Worm (Caenorhabditis elegans) whole organism, L1 larva: ENCODE measurements around the gene ceh-74.

Experiments used
- C04F5.9 ChIP-seq: sonication (generic microtip); optimal IDR thresholded peaks from 2 replicates; lab custom pipeline; 2016; ENCODE audit warnings: missing genetic modification characterization, missing compliant biosample characterization
- C34B4.2 ChIP-seq: sonication (generic microtip); optimal IDR thresholded peaks from 2 replicates; lab custom pipeline; 2017; ENCODE audit warnings: mild to moderate bottlenecking, missing genetic modification characterization, missing compliant biosample characterization
- aha-1 ChIP-seq: fragments of 150-350 bp; optimal IDR thresholded peaks from 2 replicates; lab custom pipeline; 2014; ENCODE audit warnings: missing biosample characterization, missing genetic modification characterization
- alr-1 ChIP-seq: fragments of 200-800 bp; sonication (Bioruptor generic); optimal IDR thresholded peaks from 2 replicates; lab custom pipeline; 2018; ENCODE audit warnings: borderline replicate concordance, mild to moderate bottlenecking, missing genetic modification characterization, missing compliant biosample characterization
- aly-2 ChIP-seq: fragments of 150-350 bp; optimal IDR thresholded peaks from 2 replicates; lab custom pipeline; 2014; ENCODE audit warnings: missing biosample characterization, missing genetic modification characterization
- ama-1 ChIP-seq: fragments of 150-350 bp; optimal IDR thresholded peaks from 2 replicates; lab custom pipeline; 2014
- blmp-1 ChIP-seq: fragments of 150-350 bp; optimal IDR thresholded peaks from 2 replicates; lab custom pipeline; 2014; ENCODE audit warnings: missing biosample characterization, missing genetic modification characterization
- ceh-63 ChIP-seq: fragments of 200-800 bp; sonication (Bioruptor generic); optimal IDR thresholded peaks from 2 replicates; lab custom pipeline; 2018; ENCODE audit warnings: mild to moderate bottlenecking, missing genetic modification characterization, missing compliant biosample characterization
- ceh-8 ChIP-seq: fragments of 200-800 bp; sonication (Bioruptor generic); optimal IDR thresholded peaks from 2 replicates; lab custom pipeline; 2018; ENCODE audit warnings: mild to moderate bottlenecking, missing genetic modification characterization, moderate library complexity, missing compliant biosample characterization
- ceh-82 ChIP-seq, 3 experiments: fragments of 150-350 bp in 1 of 3; sonication (generic microtip) in 2 of 3; optimal IDR thresholded peaks; 2 replicates each; lab custom pipeline; 2014 to 2017; ENCODE audit warnings: missing biosample characterization in 3 of 3, missing genetic modification characterization in 3 of 3
- ceh-88 ChIP-seq: fragments of 200-800 bp; sonication (Bioruptor generic); IDR thresholded peaks from 2 replicates; pipeline ENCODE4 v1.3.6; 2022; ENCODE audit warnings: missing genetic modification characterization, missing compliant biosample characterization
- dsc-1 ChIP-seq: sonication (generic microtip); optimal IDR thresholded peaks from 2 replicates; lab custom pipeline; 2016; ENCODE audit warnings: mild to moderate bottlenecking, missing genetic modification characterization, missing compliant biosample characterization
- efl-3 ChIP-seq: fragments of 200-800 bp; sonication (Bioruptor generic); optimal IDR thresholded peaks from 2 replicates; lab custom pipeline; 2018; ENCODE audit warnings: mild to moderate bottlenecking, missing genetic modification characterization, missing compliant biosample characterization
- egl-13 ChIP-seq: sonication (generic microtip); optimal IDR thresholded peaks from 2 replicates; lab custom pipeline; 2016; ENCODE audit warnings: missing genotype, missing genetic modification reagents, missing genetic modification characterization, missing compliant biosample characterization
- ets-5 ChIP-seq: fragments of 200-800 bp; sonication (Bioruptor generic); IDR thresholded peaks from 2 replicates; pipeline ENCODE4 v1.3.6; 2022; ENCODE audit warnings: missing genetic modification characterization, missing compliant biosample characterization
- fkh-4 ChIP-seq: sonication (generic microtip); optimal IDR thresholded peaks from 2 replicates; lab custom pipeline; 2016; ENCODE audit warnings: missing compliant biosample characterization, missing genetic modification characterization, borderline replicate concordance
- fos-1 ChIP-seq: fragments of 150-350 bp; optimal IDR thresholded peaks from 2 replicates; lab custom pipeline; 2014; ENCODE audit warnings: missing biosample characterization, missing genetic modification characterization
- grh-1 ChIP-seq: fragments of 200-800 bp; sonication (Bioruptor generic); IDR thresholded peaks from 2 replicates; pipeline ENCODE4 v1.3.6; 2022; ENCODE audit warnings: missing genetic modification reagents, missing genetic modification characterization, missing compliant biosample characterization
- hlh-17 ChIP-seq: fragments of 200-800 bp; sonication (Bioruptor generic); optimal IDR thresholded peaks from 2 replicates; lab custom pipeline; 2018; ENCODE audit warnings: missing genetic modification characterization, mild to moderate bottlenecking, missing compliant biosample characterization, moderate library complexity, borderline replicate concordance
- hlh-4 ChIP-seq: sonication (generic microtip); optimal IDR thresholded peaks from 2 replicates; lab custom pipeline; 2016; ENCODE audit warnings: mild to moderate bottlenecking, missing genetic modification characterization, missing compliant biosample characterization
- irx-1 ChIP-seq: sonication (generic microtip); optimal IDR thresholded peaks from 2 replicates; lab custom pipeline; 2016; ENCODE audit warnings: missing genetic modification characterization, missing compliant biosample characterization
- isw-1 ChIP-seq: fragments of 200-800 bp; sonication (Bioruptor generic); IDR thresholded peaks from 2 replicates; pipeline ENCODE4 v1.3.6; 2022; ENCODE audit warnings: missing genetic modification characterization, missing compliant biosample characterization
- jun-1 ChIP-seq: fragments of 150-350 bp; optimal IDR thresholded peaks from 2 replicates; lab custom pipeline; 2014; ENCODE audit warnings: missing biosample characterization, missing genetic modification reagents, missing genetic modification characterization
- lin-13 ChIP-seq: fragments of 150-350 bp; optimal IDR thresholded peaks from 2 replicates; lab custom pipeline; 2014; ENCODE audit warnings: missing biosample characterization, missing genetic modification reagents, missing genetic modification characterization
- lin-14 ChIP-seq: fragments of 200-800 bp; sonication (Bioruptor generic); optimal IDR thresholded peaks from 2 replicates; lab custom pipeline; 2018; ENCODE audit warnings: mild to moderate bottlenecking, missing genetic modification characterization, moderate library complexity, missing compliant biosample characterization
- lin-15B ChIP-seq: fragments of 150-350 bp; sonication (generic microtip); optimal IDR thresholded peaks from 3 replicates; lab custom pipeline; 2014; ENCODE audit warnings: missing biosample characterization, missing genetic modification characterization
- lsy-2 ChIP-seq, 2 experiments: fragments of 150-350 bp; optimal IDR thresholded peaks; 2 replicates each; lab custom pipeline; 2014; ENCODE audit warnings: missing biosample characterization in 2 of 2, missing genetic modification characterization in 2 of 2
- mef-2 ChIP-seq: fragments of 150-350 bp; optimal IDR thresholded peaks from 2 replicates; lab custom pipeline; 2014; ENCODE audit warnings: missing biosample characterization, missing genetic modification characterization
- nhr-11 ChIP-seq: fragments of 150-350 bp; optimal IDR thresholded peaks from 2 replicates; lab custom pipeline; 2014; ENCODE audit warnings: missing biosample characterization, missing genetic modification characterization
- nhr-12 ChIP-seq: sonication (generic microtip); optimal IDR thresholded peaks from 2 replicates; lab custom pipeline; 2017; ENCODE audit warnings: missing biosample characterization, missing genetic modification characterization
- nhr-20 ChIP-seq: sonication (generic microtip); optimal IDR thresholded peaks from 2 replicates; lab custom pipeline; 2016; ENCODE audit warnings: mild to moderate bottlenecking, missing genetic modification characterization, missing compliant biosample characterization
- nhr-237 ChIP-seq: fragments of 150-350 bp; optimal IDR thresholded peaks from 2 replicates; lab custom pipeline; 2014; ENCODE audit warnings: missing biosample characterization, missing genetic modification characterization
- nhr-28 ChIP-seq: fragments of 150-350 bp; optimal IDR thresholded peaks from 2 replicates; lab custom pipeline; 2014; ENCODE audit warnings: missing biosample characterization, missing genetic modification characterization
- nhr-47 ChIP-seq: sonication (generic microtip); optimal IDR thresholded peaks from 2 replicates; lab custom pipeline; 2016; ENCODE audit warnings: mild to moderate bottlenecking, missing genetic modification characterization, moderate library complexity, missing compliant biosample characterization
- nhr-71 ChIP-seq: sonication (generic microtip); optimal IDR thresholded peaks from 2 replicates; lab custom pipeline; 2016; ENCODE audit warnings: mild to moderate bottlenecking, missing genetic modification characterization, moderate library complexity, missing compliant biosample characterization
- nhr-77 ChIP-seq: fragments of 150-350 bp; optimal IDR thresholded peaks from 2 replicates; lab custom pipeline; 2014; ENCODE audit warnings: missing biosample characterization, missing genetic modification characterization
- nhr-84 ChIP-seq: sonication (generic microtip); optimal IDR thresholded peaks from 2 replicates; lab custom pipeline; 2017; ENCODE audit warnings: missing biosample characterization, missing genetic modification characterization
- nhr-85 ChIP-seq: sonication (generic microtip); peaks from one replicate; lab custom pipeline; 2016; ENCODE audit warnings: missing genetic modification characterization, inconsistent platforms, missing compliant biosample characterization
- pqm-1 ChIP-seq: sonication (generic microtip); optimal IDR thresholded peaks from 3 replicates; lab custom pipeline; 2017; ENCODE audit warnings: missing biosample characterization, missing genetic modification characterization
- rnt-1 ChIP-seq: sonication (generic microtip); optimal IDR thresholded peaks from 2 replicates; lab custom pipeline; 2016; ENCODE audit warnings: mild to moderate bottlenecking, missing genetic modification characterization, moderate library complexity, missing compliant biosample characterization
- skn-1 ChIP-seq: fragments of 150-350 bp; optimal IDR thresholded peaks from 2 replicates; lab custom pipeline; 2014; ENCODE audit warnings: missing biosample characterization, missing genetic modification characterization
- snpc-4 ChIP-seq: fragments of 150-350 bp; optimal IDR thresholded peaks from 2 replicates; lab custom pipeline; 2014; ENCODE audit warnings: missing biosample characterization, missing genetic modification characterization
- snu-23 ChIP-seq: sonication (generic microtip); optimal IDR thresholded peaks from 2 replicates; lab custom pipeline; 2016; ENCODE audit warnings: missing genetic modification characterization, missing compliant biosample characterization
- sox-4 ChIP-seq: sonication (generic microtip); optimal IDR thresholded peaks from 2 replicates; lab custom pipeline; 2016; ENCODE audit warnings: missing genetic modification characterization, missing compliant biosample characterization
- sptf-1 ChIP-seq: fragments of 150-350 bp; optimal IDR thresholded peaks from 2 replicates; lab custom pipeline; 2014; ENCODE audit warnings: missing biosample characterization, missing genetic modification characterization
- sup-37 ChIP-seq: fragments of 200-800 bp; sonication (Bioruptor generic); optimal IDR thresholded peaks from 2 replicates; lab custom pipeline; 2018; ENCODE audit warnings: mild to moderate bottlenecking, missing genetic modification characterization, missing compliant biosample characterization
- swsn-7 ChIP-seq: sonication (generic microtip); optimal IDR thresholded peaks from 2 replicates; lab custom pipeline; 2016; ENCODE audit warnings: missing genetic modification characterization, missing compliant biosample characterization
- tbx-2 ChIP-seq: sonication (generic microtip); optimal IDR thresholded peaks from 2 replicates; lab custom pipeline; 2016; ENCODE audit warnings: missing genetic modification characterization, missing compliant biosample characterization
- tlp-1 ChIP-seq: fragments of 150-350 bp; optimal IDR thresholded peaks from 2 replicates; lab custom pipeline; 2014; ENCODE audit warnings: missing biosample characterization, missing genetic modification characterization
- unc-130 ChIP-seq: fragments of 150-350 bp; optimal IDR thresholded peaks from 2 replicates; lab custom pipeline; 2017; ENCODE audit warnings: missing biosample characterization, missing genetic modification characterization, inconsistent platforms
- unc-30 ChIP-seq: sonication (generic microtip); optimal IDR thresholded peaks from 2 replicates; lab custom pipeline; 2017; ENCODE audit warnings: missing biosample characterization, missing genetic modification characterization
- unc-98 ChIP-seq: fragments of 200-800 bp; sonication (Bioruptor generic); IDR thresholded peaks from 2 replicates; pipeline ENCODE4 v1.3.6; 2022; ENCODE audit warnings: missing genetic modification characterization, missing compliant biosample characterization
- xbp-1 ChIP-seq: sonication (generic microtip); optimal IDR thresholded peaks from 2 replicates; lab custom pipeline; 2016; ENCODE audit warnings: missing genetic modification characterization, missing compliant biosample characterization
- zag-1 ChIP-seq: fragments of 150-350 bp; optimal IDR thresholded peaks from 2 replicates; lab custom pipeline; 2014; ENCODE audit warnings: missing biosample characterization, missing genetic modification characterization
- ztf-11 ChIP-seq, 2 experiments: sonication (generic microtip); optimal IDR thresholded peaks; 2 replicates each; lab custom pipeline; 2016 to 2017; ENCODE audit warnings: missing genetic modification characterization in 2 of 2, missing biosample characterization in 1 of 2, missing compliant biosample characterization in 1 of 2

Gene ceh-74

DNA sequence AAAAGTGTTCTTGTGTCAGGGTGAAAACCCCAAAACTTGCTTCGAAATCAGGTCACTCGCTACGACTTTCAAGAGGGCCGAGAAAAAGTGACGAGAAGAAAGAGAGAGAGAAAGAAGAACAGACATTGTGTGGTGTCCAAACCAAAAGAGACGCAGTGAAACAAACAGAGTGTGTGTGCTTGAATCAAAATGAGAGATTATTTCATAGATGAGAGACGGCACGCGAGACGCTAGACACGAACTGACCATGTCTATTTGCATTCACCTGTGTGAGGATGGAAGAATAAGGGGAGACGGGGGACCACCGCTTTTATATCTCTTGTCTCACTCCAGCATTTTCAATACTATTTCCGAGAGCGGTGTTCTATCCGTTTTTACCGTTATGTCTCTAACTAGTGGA lies 41.7 kb upstream of the ceh-74 start (continued):
- TF ChIP-seq nhr-11 (no peak), ceh-88 (GFP tag; lab: Robert Waterston, UW) (no peak), aha-1 (tag; lab: Kevin White, UChicago) (no peak), pqm-1 (tag; lab: Kevin White, UChicago) (no peak), ceh-8 (GFP tag; lab: Kevin White, UChicago) (peak; percentile 65), aly-2 (tag; lab: Kevin White, UChicago) (no peak), swsn-7 (peak; percentile 62), sox-4 (tag; lab: Kevin White, UChicago) (no peak), unc-98 (GFP tag; lab: Robert Waterston, UW) (no peak), unc-30 (tag; lab: Kevin White, UChicago) (no peak), blmp-1 (tag; lab: Kevin White, UChicago) (peak; percentile 85), nhr-71 (peak; percentile 79), fos-1 (tag; lab: Kevin White, UChicago) (peak; percentile 80), hlh-17 (GFP tag; lab: Kevin White, UChicago) (no peak), lsy-2 (tag; optimal IDR thresholded peaks at IDR 0.05; lab: Kevin White, UChicago) (peak; percentile 32 to 80), nhr-28 (no peak), snu-23 (peak; percentile 82), ztf-11 (tag; optimal IDR thresholded peaks at IDR 0.05; lab: Kevin White, UChicago) (peak in 1 of 2 experiments; percentile 2), ama-1 (lab: Kevin White, UChicago) (peak; percentile 24), xbp-1 (peak; percentile 46), egl-13 (tag; lab: Kevin White, UChicago) (no peak), lin-15B (tag; lab: Kevin White, UChicago) (no peak), nhr-85 (tag; lab: Kevin White, UChicago) (peak; percentile 94), tbx-2 (tag; lab: Kevin White, UChicago) (peak; percentile 78), zag-1 (no peak), tlp-1 (no peak), unc-130 (tag; lab: Kevin White, UChicago) (no peak), nhr-237 (tag; lab: Kevin White, UChicago) (peak; percentile 15), grh-1 (GFP tag; lab: Robert Waterston, UW) (no peak), jun-1 (peak; percentile 65), irx-1 (tag; lab: Kevin White, UChicago) (peak; percentile 45), nhr-12 (no peak), ets-5 (no peak), ceh-82 (tag; optimal IDR thresholded peaks at IDR 0.05; lab: Kevin White, UChicago) (peak; percentile 49 to 68 (median 50)), nhr-84 (tag; lab: Kevin White, UChicago) (no peak), lin-14 (GFP tag; lab: Kevin White, UChicago) (peak; percentile 98), C04F5.9 (tag; lab: Kevin White, UChicago) (no peak), nhr-77 (tag; lab: Kevin White, UChicago) (peak; percentile 82), nhr-20 (tag; lab: Kevin White, UChicago) (peak; percentile 82), hlh-4 (no peak), fkh-4 (tag; lab: Kevin White, UChicago) (no peak), sup-37 (GFP tag; lab: Kevin White, UChicago) (no peak), dsc-1 (tag; lab: Kevin White, UChicago) (no peak), nhr-47 (tag; lab: Kevin White, UChicago) (peak; percentile 70), lin-13 (GFP tag; lab: Kevin White, UChicago) (peak; percentile 63), C34B4.2 (no peak), ceh-63 (GFP tag; lab: Kevin White, UChicago) (no peak), efl-3 (GFP tag; lab: Kevin White, UChicago) (no peak), mef-2 (tag; lab: Kevin White, UChicago) (peak; percentile 24), snpc-4 (tag; lab: Kevin White, UChicago) (peak; percentile 48), skn-1 (tag; lab: Kevin White, UChicago) (peak; percentile 70), alr-1 (no peak), rnt-1 (tag; lab: Kevin White, UChicago) (peak; percentile 30), sptf-1 (tag; lab: Kevin White, UChicago) (no peak), isw-1 (no peak; the same call in 1 of the 2 replicates)
